Worm (Caenorhabditis elegans) whole organism, L3 larva: ENCODE results near the gene hot-6.

Experiments used
- fos-1 ChIP-seq: fragments of 150-350 bp; optimal IDR thresholded peaks from 2 replicates; lab custom pipeline; 2014; ENCODE audit warnings: missing biosample characterization, missing genetic modification characterization
- ztf-4 ChIP-seq: fragments of 150-350 bp; optimal IDR thresholded peaks from 2 replicates; lab custom pipeline; 2014; ENCODE audit warnings: missing biosample characterization, missing genetic modification characterization

- TF ChIP-seq fos-1 (tag; lab: Kevin White, UChicago) (no peak), ztf-4 (no peak)
These were observed 8.0 kb downstream of the hot-6 start for ce11 chrV:11014758-11015157.
